Worm (Caenorhabditis elegans): Measurements from ENCODE around the gene sqv-2.

The sqv-2 gene

ce11 chrII:2922359-2922758 is 28.2 kb upstream of the sqv-2 start:
- TF ChIP-seq W03F9.2 (tag; optimal IDR thresholded peaks at IDR 0.05), result no peak
- no peak for TF ChIP-seq dao-5 (tag; optimal IDR thresholded peaks at IDR 0.05)
- no peak for TF ChIP-seq him-1 (tag; optimal IDR thresholded peaks at IDR 0.05)

DNA sequence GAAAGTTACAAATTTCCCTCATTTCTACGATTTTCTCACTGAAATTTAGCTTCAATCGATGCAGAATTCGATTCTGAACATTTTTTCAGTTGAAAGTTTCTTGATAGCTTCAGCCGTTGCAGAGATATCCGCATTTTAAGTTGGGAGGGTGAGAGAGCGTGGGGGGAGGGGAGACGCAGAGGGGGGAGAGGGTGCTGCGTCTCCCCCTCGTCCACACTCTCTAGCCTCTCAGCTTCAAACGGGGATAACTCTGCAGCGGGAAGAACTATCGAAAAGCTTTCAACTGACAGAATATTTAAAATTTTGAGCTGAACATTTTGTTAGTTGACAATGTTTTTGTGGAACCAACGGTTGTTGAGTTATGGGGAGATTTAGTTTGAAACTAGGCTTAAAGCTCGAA is 27.7 kb upstream of the sqv-2 start:
- TF ChIP-seq dao-5 (tag; optimal IDR thresholded peaks at IDR 0.05), result no peak
- no peak for TF ChIP-seq him-1 (tag; optimal IDR thresholded peaks at IDR 0.05)
- TF ChIP-seq W03F9.2 (tag; optimal IDR thresholded peaks at IDR 0.05), result no peak

- no peak for TF ChIP-seq dao-5 (tag; optimal IDR thresholded peaks at IDR 0.05)
- TF ChIP-seq W03F9.2 (tag; optimal IDR thresholded peaks at IDR 0.05), result peak; percentile 4
These were observed 26.7 kb upstream of the sqv-2 start for ce11 chrII:2920817-2921458.

DNA sequence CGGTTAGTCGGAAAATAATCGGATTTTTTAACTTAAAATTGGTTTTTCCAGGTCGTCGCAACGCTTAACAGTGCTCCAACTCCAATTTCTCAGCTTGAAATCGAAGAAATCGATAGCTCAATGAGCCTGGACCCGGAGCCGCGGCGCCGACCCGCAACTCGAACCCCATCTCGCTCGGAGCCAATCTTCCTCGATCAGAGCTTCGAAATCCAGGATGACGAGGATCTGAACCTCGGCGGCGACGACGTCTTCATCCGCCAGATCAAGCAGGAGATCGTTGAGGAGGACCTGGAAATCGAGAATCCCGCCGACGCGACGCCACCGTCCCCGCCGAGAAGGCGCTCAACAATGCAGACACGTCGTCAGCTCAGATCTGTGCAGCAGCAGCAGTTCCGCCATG is 26.0 kb upstream of the sqv-2 start:
- no peak for TF ChIP-seq W03F9.2 (tag; optimal IDR thresholded peaks at IDR 0.05)
- TF ChIP-seq dao-5 (tag; optimal IDR thresholded peaks at IDR 0.05), result no peak
- no peak for TF ChIP-seq him-1 (tag; optimal IDR thresholded peaks at IDR 0.05)

- peak; percentile 36 for TF ChIP-seq W03F9.2 (tag; optimal IDR thresholded peaks at IDR 0.05)
- TF ChIP-seq him-1 (tag; optimal IDR thresholded peaks at IDR 0.05), result no peak
- no peak for TF ChIP-seq dao-5 (tag; optimal IDR thresholded peaks at IDR 0.05)
These were observed 25.1 kb upstream of the sqv-2 start, which contains the start of the genes ncap-1 and Y110A2AR.1 for ce11 chrII:2919074-2919857. Gene ncap-1 (minus strand): TSS chrII:2919314. Gene Y110A2AR.1 (plus strand): TSS chrII:2919710.

DNA sequence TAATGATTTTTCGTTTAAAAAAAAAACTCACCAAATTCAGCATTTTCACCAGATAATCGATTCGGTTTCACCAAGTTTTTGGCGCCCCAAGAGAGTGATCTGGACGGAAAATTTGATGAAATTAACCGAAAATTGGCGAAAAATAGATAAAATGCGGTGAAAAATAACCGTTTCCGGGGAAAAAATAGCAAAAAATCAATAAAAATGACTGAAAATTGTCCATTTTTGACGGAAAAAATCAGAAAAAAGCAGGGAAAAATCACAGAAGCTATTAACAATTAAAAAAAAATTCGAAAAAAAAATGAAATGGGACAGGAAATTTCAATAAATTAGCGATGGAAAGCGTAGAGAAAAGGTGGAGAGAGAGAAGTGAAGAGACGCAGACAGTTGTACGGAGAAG is 19.3 kb upstream of the sqv-2 start, which contains the start of gene ubc-15:
Gene ubc-15 (minus strand): TSS at position 101 of the 400 bp plus-strand sequence.
- TF ChIP-seq him-1 (tag; optimal IDR thresholded peaks at IDR 0.05) (no peak), dao-5 (tag; optimal IDR thresholded peaks at IDR 0.05) (no peak), W03F9.2 (tag; optimal IDR thresholded peaks at IDR 0.05) (no peak)

DNA sequence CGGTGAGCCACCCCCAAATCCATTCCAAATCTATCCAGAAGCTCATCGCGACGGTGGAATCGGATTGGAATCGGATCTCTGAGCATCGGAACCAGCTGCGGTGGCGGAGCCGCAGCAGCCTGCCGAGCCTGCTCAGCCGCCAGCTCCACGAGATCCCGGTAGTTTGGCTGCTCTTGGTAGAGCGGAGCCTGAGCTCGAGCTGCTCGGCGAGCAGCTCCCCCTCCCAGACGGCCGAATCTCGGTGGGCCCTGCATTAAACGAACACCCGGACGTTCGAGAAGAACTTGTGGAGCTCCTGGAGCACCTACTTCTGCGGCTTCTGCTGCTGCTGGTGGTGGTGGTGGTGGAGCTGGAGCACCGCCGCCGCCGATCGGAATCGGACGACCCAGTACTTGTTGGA is 9.6 kb upstream of the sqv-2 start:
- no peak for TF ChIP-seq dao-5 (tag; optimal IDR thresholded peaks at IDR 0.05)
- no peak for TF ChIP-seq W03F9.2 (tag; optimal IDR thresholded peaks at IDR 0.05)
- TF ChIP-seq him-1 (tag; optimal IDR thresholded peaks at IDR 0.05), result no peak

DNA sequence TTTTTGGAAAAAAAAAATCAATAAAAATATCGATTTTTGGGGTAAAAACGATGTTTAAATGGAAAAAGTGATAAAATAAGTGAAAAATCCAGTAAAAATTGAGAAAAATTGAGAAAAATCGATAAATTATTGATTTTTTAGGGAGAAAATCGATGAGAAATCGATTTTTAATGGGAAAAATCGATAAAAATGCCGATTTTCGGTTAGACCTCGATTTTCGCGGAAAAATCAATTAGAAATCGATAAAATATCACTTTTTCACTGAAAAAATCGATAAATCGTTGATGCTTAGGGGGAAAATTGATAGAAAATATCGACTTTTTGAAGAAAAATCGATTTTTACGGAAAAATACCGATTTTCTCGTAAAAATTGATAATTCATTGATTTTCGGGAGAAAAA is 7.0 kb upstream of the sqv-2 start:
- TF ChIP-seq dao-5 (tag; optimal IDR thresholded peaks at IDR 0.05) (no peak), him-1 (tag; optimal IDR thresholded peaks at IDR 0.05) (no peak), W03F9.2 (tag; optimal IDR thresholded peaks at IDR 0.05) (no peak)

ce11 chrII:2900248-2900647 is 6.1 kb upstream of the sqv-2 start, which contains the start of gene ubc-26:
Gene ubc-26 (minus strand): TSS chrII:2900348.
- TF ChIP-seq W03F9.2 (tag; optimal IDR thresholded peaks at IDR 0.05) (no peak), dao-5 (tag; optimal IDR thresholded peaks at IDR 0.05) (no peak), him-1 (tag; optimal IDR thresholded peaks at IDR 0.05) (no peak)

ce11 chrII:2888957-2889630 is 5.1 kb downstream of the sqv-2 start, which contains the start of gene pinn-1:
Gene pinn-1 (minus strand): TSS chrII:2889007.
- TF ChIP-seq W03F9.2 (tag; optimal IDR thresholded peaks at IDR 0.05) (peak; percentile 71), dao-5 (tag; optimal IDR thresholded peaks at IDR 0.05) (no peak), him-1 (tag; optimal IDR thresholded peaks at IDR 0.05) (peak; percentile 55)

ce11 chrII:2885518-2886449 is 8.4 kb downstream of the sqv-2 start:
- TF ChIP-seq dao-5 (tag; optimal IDR thresholded peaks at IDR 0.05) (no peak), W03F9.2 (tag; optimal IDR thresholded peaks at IDR 0.05) (no peak), him-1 (tag; optimal IDR thresholded peaks at IDR 0.05) (no peak)

- TF ChIP-seq him-1 (tag; optimal IDR thresholded peaks at IDR 0.05) (no peak), W03F9.2 (tag; optimal IDR thresholded peaks at IDR 0.05) (no peak)
These were observed 9.4 kb downstream of the sqv-2 start, which contains the start of gene pigw-1 for ce11 chrII:2884810-2885209. Gene pigw-1 (minus strand): TSS chrII:2884910.

- no peak for TF ChIP-seq dao-5 (tag; optimal IDR thresholded peaks at IDR 0.05)
- no peak for TF ChIP-seq him-1 (tag; optimal IDR thresholded peaks at IDR 0.05)
- no peak for TF ChIP-seq W03F9.2 (tag; optimal IDR thresholded peaks at IDR 0.05)
These were observed 13.1 kb downstream of the sqv-2 start for ce11 chrII:2881088-2881487.

Measured in whole organism, L4/young adult.